Worm (Caenorhabditis elegans) whole organism, L2 larva: ENCODE results near the gene F38B7.17.

Experiments
- C34F6.9 ChIP-seq: fragments of 150-350 bp; optimal IDR thresholded peaks from 2 replicates; lab custom pipeline; 2014; ENCODE audit warnings: missing biosample characterization, missing genetic modification characterization
- F13H6.1 ChIP-seq: sonication (generic microtip); optimal IDR thresholded peaks from 2 replicates; lab custom pipeline; 2016; ENCODE audit warnings: missing genetic modification characterization, missing compliant biosample characterization
- R02D3.7 ChIP-seq: fragments of 150-350 bp; optimal IDR thresholded peaks from 2 replicates; lab custom pipeline; 2014; ENCODE audit warnings: missing biosample characterization, missing genetic modification characterization
- Y55F3AM.14 ChIP-seq: fragments of 200-800 bp; sonication (Bioruptor generic); optimal IDR thresholded peaks from 2 replicates; lab custom pipeline; 2018; ENCODE audit warnings: mild to moderate bottlenecking, missing genetic modification characterization, missing compliant biosample characterization
- ZK546.5 ChIP-seq: sonication (generic microtip); optimal IDR thresholded peaks from 2 replicates; lab custom pipeline; 2017; ENCODE audit warnings: missing biosample characterization, missing genetic modification characterization
- alr-1 ChIP-seq: fragments of 150-350 bp; optimal IDR thresholded peaks from 2 replicates; lab custom pipeline; 2014; ENCODE audit warnings: missing biosample characterization, missing genetic modification characterization
- blmp-1 ChIP-seq: sonication (generic microtip); optimal IDR thresholded peaks from 2 replicates; lab custom pipeline; 2017; ENCODE audit warnings: missing genetic modification characterization, mild to moderate bottlenecking, missing compliant biosample characterization, antibody characterized with exemption, moderate library complexity; ENCODE audit not compliant: insufficient read depth
- ceh-16 ChIP-seq: fragments of 150-350 bp; optimal IDR thresholded peaks from 2 replicates; lab custom pipeline; 2014; ENCODE audit warnings: missing biosample characterization, missing genetic modification characterization
- ceh-82 ChIP-seq: fragments of 150-350 bp; optimal IDR thresholded peaks from 2 replicates; lab custom pipeline; 2014; ENCODE audit warnings: missing biosample characterization, missing genetic modification characterization
- crh-2 ChIP-seq: sonication (generic microtip); optimal IDR thresholded peaks from 2 replicates; lab custom pipeline; 2017; ENCODE audit warnings: missing biosample characterization, missing genetic modification characterization
- egl-27 ChIP-seq: sonication (generic microtip); optimal IDR thresholded peaks from 3 replicates; lab custom pipeline; 2017; ENCODE audit warnings: missing biosample characterization, missing genetic modification reagents, missing genetic modification characterization
- elt-1 ChIP-seq: fragments of 150-350 bp; optimal IDR thresholded peaks from 2 replicates; lab custom pipeline; 2014; ENCODE audit warnings: missing biosample characterization, missing genetic modification characterization
- elt-3 ChIP-seq: sonication (generic microtip); optimal IDR thresholded peaks from 2 replicates; lab custom pipeline; 2017; ENCODE audit warnings: missing biosample characterization, missing genetic modification characterization
- fos-1 ChIP-seq: fragments of 150-350 bp; optimal IDR thresholded peaks from 2 replicates; lab custom pipeline; 2014; ENCODE audit warnings: missing biosample characterization, missing genetic modification characterization
- gmeb-1 ChIP-seq: fragments of 150-350 bp; optimal IDR thresholded peaks from 2 replicates; lab custom pipeline; 2014; ENCODE audit warnings: missing biosample characterization, missing genetic modification characterization
- lin-11 ChIP-seq: fragments of 150-350 bp; sonication (generic microtip); optimal IDR thresholded peaks from 2 replicates; lab custom pipeline; 2014; ENCODE audit warnings: missing biosample characterization, missing genetic modification characterization, inconsistent platforms, mixed read lengths
- lin-13 ChIP-seq: fragments of 150-350 bp; optimal IDR thresholded peaks from 2 replicates; lab custom pipeline; 2014; ENCODE audit warnings: missing biosample characterization, missing genetic modification reagents, missing genetic modification characterization
- lin-39 ChIP-seq: fragments of 150-350 bp; optimal IDR thresholded peaks from 2 replicates; lab custom pipeline; 2014; ENCODE audit warnings: missing biosample characterization, missing genetic modification reagents, missing genetic modification characterization
- lsy-2 ChIP-seq, 2 experiments: fragments of 150-350 bp in 1 of 2; sonication (generic microtip) in 1 of 2; optimal IDR thresholded peaks; 2 replicates each; lab custom pipeline; 2014 to 2017; ENCODE audit warnings: missing biosample characterization in 2 of 2, missing genetic modification characterization in 2 of 2
- mab-5 ChIP-seq: fragments of 150-350 bp; optimal IDR thresholded peaks from 2 replicates; lab custom pipeline; 2014; ENCODE audit warnings: missing biosample characterization, missing genetic modification characterization
- mbf-1 ChIP-seq: sonication (generic microtip); optimal IDR thresholded peaks from 2 replicates; lab custom pipeline; 2017; ENCODE audit warnings: missing biosample characterization, missing genetic modification characterization
- mdl-1 ChIP-seq, 2 experiments: fragments of 150-350 bp in 1 of 2; sonication (generic microtip) in 1 of 2; optimal IDR thresholded peaks; 2 replicates each; lab custom pipeline; 2017; ENCODE audit warnings: missing biosample characterization in 2 of 2, missing genetic modification characterization in 2 of 2
- nhr-11 ChIP-seq: fragments of 150-350 bp; optimal IDR thresholded peaks from 2 replicates; lab custom pipeline; 2014; ENCODE audit warnings: missing biosample characterization, missing genetic modification characterization
- nhr-12 ChIP-seq: fragments of 150-350 bp; optimal IDR thresholded peaks from 2 replicates; lab custom pipeline; 2014; ENCODE audit warnings: missing biosample characterization, missing genetic modification characterization
- nhr-129 ChIP-seq: fragments of 150-350 bp; optimal IDR thresholded peaks from 2 replicates; lab custom pipeline; 2014; ENCODE audit warnings: missing biosample characterization, missing genetic modification characterization
- nhr-21 ChIP-seq: fragments of 150-350 bp; optimal IDR thresholded peaks from 2 replicates; lab custom pipeline; 2014; ENCODE audit warnings: missing biosample characterization, missing genetic modification characterization
- nhr-23 ChIP-seq: fragments of 150-350 bp; optimal IDR thresholded peaks from 2 replicates; lab custom pipeline; 2014; ENCODE audit warnings: missing biosample characterization, missing genetic modification reagents, missing genetic modification characterization
- nhr-237 ChIP-seq: fragments of 150-350 bp; optimal IDR thresholded peaks from 2 replicates; lab custom pipeline; 2014; ENCODE audit warnings: missing biosample characterization, missing genetic modification characterization
- nhr-25 ChIP-seq: fragments of 150-350 bp; sonication (generic microtip); optimal IDR thresholded peaks from 3 replicates; lab custom pipeline; 2014; ENCODE audit warnings: missing biosample characterization, missing genetic modification characterization
- nhr-6 ChIP-seq: fragments of 150-350 bp; optimal IDR thresholded peaks from 2 replicates; lab custom pipeline; 2014; ENCODE audit warnings: missing biosample characterization, missing genetic modification characterization
- nhr-77 ChIP-seq: fragments of 150-350 bp; optimal IDR thresholded peaks from 2 replicates; lab custom pipeline; 2014; ENCODE audit warnings: missing biosample characterization, missing genetic modification characterization
- peb-1 ChIP-seq: fragments of 150-350 bp; optimal IDR thresholded peaks from 2 replicates; lab custom pipeline; 2014; ENCODE audit warnings: missing biosample characterization, missing genetic modification characterization
- sem-4 ChIP-seq: fragments of 150-350 bp; optimal IDR thresholded peaks from 2 replicates; lab custom pipeline; 2014; ENCODE audit warnings: missing biosample characterization, missing genetic modification reagents, missing genetic modification characterization
- skn-1 ChIP-seq: sonication (generic microtip); optimal IDR thresholded peaks from 2 replicates; lab custom pipeline; 2017; ENCODE audit warnings: missing biosample characterization, missing genetic modification characterization
- sma-3 ChIP-seq: sonication (generic microtip); optimal IDR thresholded peaks from 2 replicates; lab custom pipeline; 2016; ENCODE audit warnings: missing genetic modification reagents, missing genetic modification characterization, missing compliant biosample characterization
- sma-9 ChIP-seq, 2 experiments: fragments of 150-350 bp in 1 of 2; sonication (generic microtip) in 1 of 2; optimal IDR thresholded peaks; 2 replicates each; lab custom pipeline; 2014 to 2016; ENCODE audit warnings: missing genetic modification characterization in 2 of 2, mild to moderate bottlenecking in 1 of 2, missing biosample characterization in 1 of 2, missing compliant biosample characterization in 1 of 2, missing genetic modification reagents in 1 of 2, moderate library complexity in 1 of 2
- unc-39 ChIP-seq: fragments of 150-350 bp; optimal IDR thresholded peaks from 2 replicates; lab custom pipeline; 2014; ENCODE audit warnings: missing biosample characterization, missing genetic modification characterization
- unc-55 ChIP-seq: fragments of 150-350 bp; sonication (generic microtip); optimal IDR thresholded peaks from 3 replicates; lab custom pipeline; 2014; ENCODE audit warnings: missing biosample characterization, missing genetic modification reagents, missing genetic modification characterization
- unc-62 ChIP-seq: fragments of 150-350 bp; optimal IDR thresholded peaks from 2 replicates; lab custom pipeline; 2014; ENCODE audit warnings: missing biosample characterization, missing genetic modification reagents, missing genetic modification characterization
- zag-1 ChIP-seq: fragments of 150-350 bp; optimal IDR thresholded peaks from 2 replicates; lab custom pipeline; 2014; ENCODE audit warnings: missing biosample characterization, missing genetic modification characterization
- ztf-1 ChIP-seq: fragments of 200-800 bp; sonication (Bioruptor generic); conservative IDR thresholded peaks from 2 replicates; pipeline ENCODE4 v1.3.6; 2022; ENCODE audit warnings: missing genetic modification characterization, missing compliant biosample characterization
- ztf-11 ChIP-seq: sonication (generic microtip); optimal IDR thresholded peaks from 2 replicates; lab custom pipeline; 2017; ENCODE audit warnings: missing biosample characterization, missing genetic modification characterization
- ztf-4 ChIP-seq: fragments of 150-350 bp; optimal IDR thresholded peaks from 2 replicates; lab custom pipeline; 2014; ENCODE audit warnings: missing biosample characterization, missing genetic modification characterization

The F38B7.17 gene

ce11 chrV:11536667-11537066 is 12.1 kb downstream of the F38B7.17 start:
- no peak for TF ChIP-seq ZK546.5 (tag; lab: Kevin White, UChicago)
- TF ChIP-seq ztf-11 = no peak
- TF ChIP-seq C34F6.9 (tag; lab: Kevin White, UChicago) = peak; percentile 14

- TF ChIP-seq C34F6.9 (tag; lab: Kevin White, UChicago) (peak; percentile 26), ZK546.5 (tag; lab: Kevin White, UChicago) (no peak), peb-1 (no peak), sma-9 (GFP tag; optimal IDR thresholded peaks at IDR 0.05; lab: Kevin White, UChicago) (peak; percentile 68), sma-9 (tag; optimal IDR thresholded peaks at IDR 0.05; lab: Kevin White, UChicago) (no peak), lin-11 (no peak), F13H6.1 (tag; lab: Kevin White, UChicago) (peak; percentile 64), mdl-1 (tag; optimal IDR thresholded peaks at IDR 0.05; lab: Kevin White, UChicago) (no peak), fos-1 (tag; lab: Kevin White, UChicago) (peak; percentile 70), sem-4 (tag; lab: Kevin White, UChicago) (peak; percentile 16), nhr-77 (tag; lab: Kevin White, UChicago) (no peak), lsy-2 (tag; optimal IDR thresholded peaks at IDR 0.05; lab: Kevin White, UChicago) (peak in 1 of 2 experiments; percentile 27), lin-13 (GFP tag; lab: Kevin White, UChicago) (no peak), nhr-11 (no peak), gmeb-1 (no peak), ceh-16 (tag; lab: Kevin White, UChicago) (no peak), nhr-129 (tag; lab: Kevin White, UChicago) (peak; percentile 38), Y55F3AM.14 (GFP tag; lab: Kevin White, UChicago) (no peak), nhr-21 (tag; lab: Kevin White, UChicago) (no peak), crh-2 (tag; lab: Kevin White, UChicago) (peak; percentile 60), mab-5 (peak; percentile 19)
These were observed 13.2 kb downstream of the F38B7.17 start for ce11 chrV:11535504-11536062.

ce11 chrV:11534495-11535189 is 14.1 kb downstream of the F38B7.17 start:
- TF ChIP-seq blmp-1 = peak; percentile 96
- peak; percentile 93 for TF ChIP-seq fos-1 (tag; lab: Kevin White, UChicago)
- no peak for TF ChIP-seq lin-13 (GFP tag; lab: Kevin White, UChicago)
- TF ChIP-seq R02D3.7 (tag; lab: Kevin White, UChicago) = no peak
- peak; percentile 56 for TF ChIP-seq nhr-21 (tag; lab: Kevin White, UChicago)
- no peak for TF ChIP-seq alr-1
- no peak for TF ChIP-seq sem-4 (tag; lab: Kevin White, UChicago)
- peak; percentile 58 for TF ChIP-seq nhr-129 (tag; lab: Kevin White, UChicago)
- TF ChIP-seq unc-39 (tag; lab: Kevin White, UChicago) = no peak
- TF ChIP-seq gmeb-1 = peak; percentile 65
- no peak for TF ChIP-seq nhr-237 (tag; lab: Kevin White, UChicago)
- TF ChIP-seq elt-3 = no peak
- TF ChIP-seq nhr-77 (tag; lab: Kevin White, UChicago) = no peak
- TF ChIP-seq lsy-2 (tag; optimal IDR thresholded peaks at IDR 0.05; lab: Kevin White, UChicago) = peak in 1 of 2 experiments; percentile 29
- peak; percentile 7 for TF ChIP-seq F13H6.1 (tag; lab: Kevin White, UChicago)
- no peak for TF ChIP-seq peb-1
- no peak for TF ChIP-seq nhr-6 (tag; lab: Kevin White, UChicago)
- TF ChIP-seq sma-9 (GFP tag; optimal IDR thresholded peaks at IDR 0.05; lab: Kevin White, UChicago) = peak; percentile 87
- TF ChIP-seq sma-9 (tag; optimal IDR thresholded peaks at IDR 0.05; lab: Kevin White, UChicago) = no peak
- peak; percentile 50 for TF ChIP-seq nhr-25 (tag; lab: Kevin White, UChicago)
- no peak for TF ChIP-seq unc-62 (GFP tag; lab: Kevin White, UChicago)
- no peak for TF ChIP-seq lin-39
- peak; percentile 19 for TF ChIP-seq egl-27 (tag; lab: Kevin White, UChicago)
- TF ChIP-seq skn-1 (tag; lab: Kevin White, UChicago) = no peak
- TF ChIP-seq mdl-1 (tag; optimal IDR thresholded peaks at IDR 0.05; lab: Kevin White, UChicago) = no peak
- TF ChIP-seq unc-55 = no peak
- no peak for TF ChIP-seq ceh-82 (tag; lab: Kevin White, UChicago)
- no peak for TF ChIP-seq ztf-4 (tag; lab: Kevin White, UChicago)
- TF ChIP-seq crh-2 (tag; lab: Kevin White, UChicago) = peak; percentile 60
- TF ChIP-seq nhr-23 (tag; lab: Kevin White, UChicago) = no peak
- TF ChIP-seq ceh-16 (tag; lab: Kevin White, UChicago) = no peak
- no peak for TF ChIP-seq nhr-11
- TF ChIP-seq sma-3 (GFP tag; lab: Kevin White, UChicago) = peak; percentile 43
- no peak for TF ChIP-seq elt-1 (tag; lab: Kevin White, UChicago)
- no peak for TF ChIP-seq zag-1
- no peak for TF ChIP-seq ztf-1 (GFP tag; lab: Robert Waterston, UW)
- TF ChIP-seq mbf-1 (tag; lab: Kevin White, UChicago) = no peak
- no peak for TF ChIP-seq nhr-12 (tag; lab: Kevin White, UChicago)
